Worm (Caenorhabditis elegans) whole organism, L4 larva: ENCODE results near the gene ppt-1.

Source experiments
- Y5F2A.4 ChIP-seq: fragments of 200-800 bp; sonication (Bioruptor generic); optimal IDR thresholded peaks from 2 replicates; lab custom pipeline; 2018; ENCODE audit warnings: mild to moderate bottlenecking, missing genetic modification characterization, missing compliant biosample characterization
- ama-1 ChIP-seq: fragments of 150-350 bp; optimal IDR thresholded peaks from 2 replicates; lab custom pipeline; 2014; ENCODE audit warnings: inconsistent platforms, mixed read lengths
- ceh-62 ChIP-seq: sonication (generic microtip); optimal IDR thresholded peaks from 2 replicates; lab custom pipeline; 2017; ENCODE audit warnings: missing biosample characterization, missing genetic modification characterization
- ceh-82 ChIP-seq: sonication (generic microtip); optimal IDR thresholded peaks from 2 replicates; lab custom pipeline; 2017; ENCODE audit warnings: missing biosample characterization, missing genetic modification characterization
- daf-16 ChIP-seq, 3 experiments: sonication (generic microtip); optimal IDR thresholded peaks; 2 replicates each; lab custom pipeline; 2016 to 2017; ENCODE audit warnings: missing genetic modification characterization in 3 of 3, missing genetic modification reagents in 3 of 3, mild to moderate bottlenecking in 2 of 3, missing compliant biosample characterization in 2 of 3, missing biosample characterization in 1 of 3, moderate library complexity in 1 of 3
- dmd-8 ChIP-seq: fragments of 200-800 bp; sonication (Bioruptor generic); IDR thresholded peaks from 2 replicates; pipeline ENCODE4 v1.3.6; 2022; ENCODE audit warnings: missing genetic modification characterization, missing compliant biosample characterization
- egl-27 ChIP-seq: sonication (generic microtip); optimal IDR thresholded peaks from 3 replicates; lab custom pipeline; 2017; ENCODE audit warnings: missing biosample characterization, missing genetic modification reagents, missing genetic modification characterization
- lsy-2 ChIP-seq, 2 experiments: fragments of 150-350 bp in 1 of 2; sonication (generic microtip) in 1 of 2; optimal IDR thresholded peaks; 2 replicates each; lab custom pipeline; 2014 to 2017; ENCODE audit warnings: missing biosample characterization in 2 of 2, missing genetic modification characterization in 2 of 2
- mdl-1 ChIP-seq, 2 experiments: fragments of 150-350 bp in 1 of 2; sonication (generic microtip) in 1 of 2; optimal IDR thresholded peaks; 2 replicates each; lab custom pipeline; 2014 to 2017; ENCODE audit warnings: missing biosample characterization in 2 of 2, missing genetic modification characterization in 2 of 2
- pqm-1 ChIP-seq: sonication (generic microtip); optimal IDR thresholded peaks from 2 replicates; lab custom pipeline; 2017; ENCODE audit warnings: missing biosample characterization, missing genetic modification characterization
- snpc-1.2 ChIP-seq: fragments of 200-800 bp; sonication (Bioruptor generic); IDR thresholded peaks from 2 replicates; pipeline ENCODE4 v1.3.6; 2022; ENCODE audit warnings: missing genetic modification reagents, missing genetic modification characterization, missing compliant biosample characterization
- unc-39 ChIP-seq: sonication (generic microtip); optimal IDR thresholded peaks from 2 replicates; lab custom pipeline; 2017; ENCODE audit warnings: missing biosample characterization, missing genetic modification characterization
- zfp-2 ChIP-seq: sonication (generic microtip); optimal IDR thresholded peaks from 2 replicates; lab custom pipeline; 2016; ENCODE audit warnings: mild to moderate bottlenecking, missing genetic modification characterization, missing compliant biosample characterization

- TF ChIP-seq lsy-2 (tag; optimal IDR thresholded peaks at IDR 0.05; lab: Kevin White, UChicago) (peak in 1 of 2 experiments; percentile 80), daf-16 (GFP tag; optimal IDR thresholded peaks at IDR 0.05; lab: Kevin White, UChicago) (no peak), daf-16 (tag; optimal IDR thresholded peaks at IDR 0.05; lab: Kevin White, UChicago) (peak; percentile 44), pqm-1 (tag; lab: Kevin White, UChicago) (no peak), egl-27 (tag; lab: Kevin White, UChicago) (no peak), ceh-82 (tag; lab: Kevin White, UChicago) (no peak), dmd-8 (GFP tag; lab: Robert Waterston, UW) (no peak), ama-1 (lab: Kevin White, UChicago) (peak; percentile 40), Y5F2A.4 (no peak), ceh-62 (no peak), zfp-2 (no peak), unc-39 (tag; lab: Kevin White, UChicago) (no peak), snpc-1.2 (GFP tag; lab: Robert Waterston, UW) (no peak), mdl-1 (tag; optimal IDR thresholded peaks at IDR 0.05; lab: Kevin White, UChicago) (peak in 1 of 2 experiments; percentile 34)
These were observed 30.4 kb upstream of the ppt-1 start, which contains the start of gene snb-1 for ce11 chrV:6656451-6657115.
